Fruit fly (Drosophila melanogaster): Measurements from ENCODE around the gene CG10969.

The CG10969 gene

dm6 chr3L:12749567-12750535, 31.0 kb downstream of the CG10969 start, which contains the start of the genes Klc and CG10984 (continued):
- TF ChIP-seq CG4424 (GFP tag; optimal IDR thresholded peaks at IDR 0.05) (peak; percentile 50), CG2712 (tag; optimal IDR thresholded peaks at IDR 0.05) (peak; percentile 61), CG11398 (GFP tag; optimal IDR thresholded peaks at IDR 0.05) (peak; percentile 6), CG1233 (GFP tag; optimal IDR thresholded peaks at IDR 0.05) (peak; percentile 62), Nf-YA (GFP tag; IDR thresholded peaks at IDR 0.05) (0 out of 2 replicates have a peak, but pooled peaks have one; percentile 59), Aef1 (GFP tag; IDR thresholded peaks at IDR 0.05) (no peak), prd (optimal IDR thresholded peaks at IDR 0.05) (no peak), prd (GFP tag; IDR thresholded peaks at IDR 0.05) (no peak; the same call in 1 of the 3 replicates), CG10543 (GFP tag; optimal IDR thresholded peaks at IDR 0.05) (no peak), CG10321 (GFP tag; IDR thresholded peaks at IDR 0.05) (no peak), CG33213 (GFP tag; optimal IDR thresholded peaks at IDR 0.05) (peak; percentile 55), Poxn (GFP tag; IDR thresholded peaks at IDR 0.05) (no peak), sisA (GFP tag; IDR thresholded peaks at IDR 0.05) (no peak), sim (GFP tag; IDR thresholded peaks at IDR 0.05) (0 out of 2 replicates have a peak, but pooled peaks have one; percentile 20), HLH4C (GFP tag; IDR thresholded peaks at IDR 0.05; ENCODE audit: partially characterized antibody) (no peak), Fer1 (GFP tag; optimal IDR thresholded peaks at IDR 0.05) (peak; percentile 70), CG4820 (GFP tag; optimal IDR thresholded peaks at IDR 0.05) (peak; percentile 19), CG13775 (GFP tag; optimal IDR thresholded peaks at IDR 0.05) (peak; percentile 27), CG1832 (GFP tag; optimal IDR thresholded peaks at IDR 0.05) (no peak), CG1792 (GFP tag; optimal IDR thresholded peaks at IDR 0.05) (peak; percentile 46), CG10959 (GFP tag; IDR thresholded peaks at IDR 0.05) (no peak), CG10979 (tag; optimal IDR thresholded peaks at IDR 0.05) (peak; percentile 47), CG11560 (tag; IDR thresholded peaks at IDR 0.05) (no peak), Bteb2 (GFP tag; optimal IDR thresholded peaks at IDR 0.05) (peak; percentile 54), CG15514 (GFP tag; optimal IDR thresholded peaks at IDR 0.05) (peak; percentile 57), ci (GFP tag; IDR thresholded peaks at IDR 0.05) (no peak), CG33557 (GFP tag; optimal IDR thresholded peaks at IDR 0.05) (no peak), nerfin-2 (GFP tag; IDR thresholded peaks at IDR 0.05; ENCODE audit: partially characterized antibody) (no peak), dmrt11E (tag; optimal IDR thresholded peaks at IDR 0.05) (no peak), fru (optimal IDR thresholded peaks at IDR 0.05) (no peak), peb (GFP tag; IDR thresholded peaks at IDR 0.05) (0 out of 2 replicates have a peak, but pooled peaks have one; percentile 14), D (optimal IDR thresholded peaks at IDR 0.05) (no peak), D (GFP tag; optimal IDR thresholded peaks at IDR 0.05) (peak; percentile 18), zen (tag; optimal IDR thresholded peaks at IDR 0.05) (no peak), CG10274 (GFP tag; optimal IDR thresholded peaks at IDR 0.05) (no peak), en (GFP tag; optimal IDR thresholded peaks at IDR 0.05) (peak; percentile 36), CG9817 (tag; optimal IDR thresholded peaks at IDR 0.05) (no peak), ewg (GFP tag; optimal IDR thresholded peaks at IDR 0.05) (no peak), CG16779 (GFP tag; IDR thresholded peaks at IDR 0.05) (peak; percentile 69; the same call in 1 of the 2 replicates), Sin3A (optimal IDR thresholded peaks at IDR 0.05) (peak; percentile 34), Nf-YC (tag; optimal IDR thresholded peaks at IDR 0.05) (peak; percentile 6), inv (GFP tag; IDR thresholded peaks at IDR 0.05; ENCODE audit: partially characterized antibody) (no peak), grau (tag; optimal IDR thresholded peaks at IDR 0.05) (peak; percentile 52), emc (GFP tag; optimal IDR thresholded peaks at IDR 0.05) (no peak), CTCF (GFP tag; optimal IDR thresholded peaks at IDR 0.05) (no peak), CG15073 (GFP tag; optimal IDR thresholded peaks at IDR 0.05) (no peak), CG11504 (tag; optimal IDR thresholded peaks at IDR 0.05) (no peak), CG6272 (GFP tag; IDR thresholded peaks at IDR 0.05) (no peak), CG3065 (GFP tag; optimal IDR thresholded peaks at IDR 0.05) (no peak), cwo (GFP tag; optimal IDR thresholded peaks at IDR 0.05) (no peak)
